Worm (Caenorhabditis elegans) whole organism, L3 larva: ENCODE results near the gene blos-7.

Experiments
- nhr-11 ChIP-seq: fragments of 150-350 bp; optimal IDR thresholded peaks from 2 replicates; lab custom pipeline; 2014; ENCODE audit warnings: missing biosample characterization, missing genetic modification characterization
- nhr-28 ChIP-seq: fragments of 150-350 bp; optimal IDR thresholded peaks from 2 replicates; lab custom pipeline; 2014; ENCODE audit warnings: missing biosample characterization, missing genetic modification characterization

ce11 chrIV:3606285-3606834 is 23.7 kb upstream of the blos-7 start, which contains the start of the genes Y37E11B.10 and kgb-2:
- no peak for TF ChIP-seq nhr-28 (tag; lab: Kevin White, UChicago)
- no peak for TF ChIP-seq nhr-11 (tag; lab: Kevin White, UChicago)
